Worm (Caenorhabditis elegans): Measurements from ENCODE around the gene srh-296.

DNA sequence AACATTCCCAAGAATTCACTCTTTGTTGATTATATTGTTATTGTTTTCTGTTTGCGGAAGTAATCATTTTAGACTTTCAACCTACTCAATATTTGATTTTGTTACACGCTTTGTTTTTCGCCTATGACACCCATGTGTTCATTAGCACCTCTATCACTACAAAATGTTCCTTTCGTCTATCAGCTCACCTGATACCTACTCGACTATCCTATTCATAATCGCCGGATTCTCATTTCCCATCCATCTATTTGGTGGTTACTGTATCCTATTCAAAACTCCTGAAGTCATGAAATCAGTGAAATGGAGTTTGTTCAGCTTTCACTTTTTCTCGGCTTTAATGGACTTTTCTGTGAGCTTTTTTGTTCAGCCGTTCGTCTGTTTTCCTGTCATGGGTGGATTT is 4.8 kb upstream of the srh-296 start, which contains the start of gene srh-291:
- TF ChIP-seq T22C8.4 (GFP tag; IDR thresholded peaks at IDR 0.05) (no peak), flt-1 (GFP tag; IDR thresholded peaks at IDR 0.05) (no peak), med-1 (GFP tag; optimal IDR thresholded peaks at IDR 0.05; ENCODE audit: insufficient read depth) (no peak), cog-1 (tag; optimal IDR thresholded peaks at IDR 0.05) (no peak), ztf-23 (GFP tag; IDR thresholded peaks at IDR 0.05) (no peak), klf-2 (GFP tag; conservative IDR thresholded peaks at IDR 0.05) (no peak), ref-1 (GFP tag; conservative IDR thresholded peaks at IDR 0.05) (no peak)

Data from whole organism, midembryonic.